Worm (Caenorhabditis elegans): ENCODE results near the gene R05D8.9.
A peak's percentile ranks its signal among the peaks of the same experiment; 100 is the strongest.

R05D8.9 gene

DNA sequence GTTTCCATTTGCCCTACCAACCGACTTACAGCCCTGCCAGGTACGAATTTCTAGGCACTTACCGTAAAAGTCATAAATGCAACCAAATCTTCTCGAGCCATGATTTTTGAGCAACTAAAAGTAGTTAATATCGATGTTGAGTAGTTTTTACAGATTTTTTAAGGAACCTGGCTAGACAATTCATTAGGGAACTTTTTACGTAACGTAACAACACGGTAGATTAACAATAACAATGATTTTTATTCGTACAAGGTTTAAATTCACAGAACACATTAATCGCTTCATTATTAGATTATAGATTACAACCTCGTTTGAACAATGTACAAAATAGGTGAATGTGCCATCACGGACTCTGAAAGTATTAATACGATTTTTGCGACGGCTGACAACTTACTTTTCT is 14.4 kb downstream of the R05D8.9 start, which contains the start of gene srx-26:
srx-26 (minus strand) TSS at position 101 of the 400 bp plus-strand sequence.
- TF ChIP-seq zfh-2 (GFP tag; conservative IDR thresholded peaks at IDR 0.05) (no peak), nfya-2 (GFP tag; IDR thresholded peaks at IDR 0.05) (no peak), mcd-1 (GFP tag; IDR thresholded peaks at IDR 0.05) (no peak), B0035.1 (tag; optimal IDR thresholded peaks at IDR 0.05) (no peak), cebp-1 (GFP tag; IDR thresholded peaks at IDR 0.05) (no peak), cebp-1 (tag; optimal IDR thresholded peaks at IDR 0.05) (no peak), ztf-18 (tag; optimal IDR thresholded peaks at IDR 0.05) (no peak), madf-6 (GFP tag; IDR thresholded peaks at IDR 0.05) (no peak)

DNA sequence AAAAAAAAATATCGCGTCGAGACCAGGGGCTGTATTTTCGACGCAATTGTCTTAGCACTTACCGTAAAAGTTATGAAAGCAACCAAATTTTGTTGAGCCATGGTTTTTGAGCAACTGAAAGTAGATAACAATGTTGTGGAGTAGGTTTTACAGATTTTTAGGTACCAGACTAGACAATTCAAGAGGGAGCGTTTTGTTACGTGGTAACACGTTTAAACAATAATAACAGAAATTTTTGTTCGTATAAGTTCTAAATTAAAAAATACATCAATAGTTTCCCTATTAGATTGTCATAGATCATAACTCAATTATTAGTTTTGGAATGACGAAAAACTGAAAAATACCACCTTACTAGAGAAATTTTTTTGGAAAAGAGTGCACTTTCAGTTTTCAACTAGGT is 17.4 kb downstream of the R05D8.9 start, which contains the start of gene srx-24:
srx-24 (minus strand) TSS at position 101 of the 400 bp plus-strand sequence.
- no peak for TF ChIP-seq K12H6.12 (tag; optimal IDR thresholded peaks at IDR 0.05)
- TF ChIP-seq lir-1 (GFP tag; conservative IDR thresholded peaks at IDR 0.05), result no peak
- no peak for TF ChIP-seq mes-4 (tag; optimal IDR thresholded peaks at IDR 0.05)
- TF ChIP-seq lsl-1 (GFP tag; optimal IDR thresholded peaks at IDR 0.05), result no peak
- TF ChIP-seq hrde-1 (tag; optimal IDR thresholded peaks at IDR 0.05; ENCODE audit: borderline replicate concordance), result no peak
- no peak for TF ChIP-seq gei-17 (GFP tag; optimal IDR thresholded peaks at IDR 0.05)
- TF ChIP-seq efl-1 (GFP tag; optimal IDR thresholded peaks at IDR 0.05), result no peak
- no peak for TF ChIP-seq ets-4 (GFP tag; optimal IDR thresholded peaks at IDR 0.05)
- no peak for TF ChIP-seq ceh-91 (GFP tag; IDR thresholded peaks at IDR 0.05)
- no peak for TF ChIP-seq C06A6.2 (GFP tag; conservative IDR thresholded peaks at IDR 0.05)

DNA sequence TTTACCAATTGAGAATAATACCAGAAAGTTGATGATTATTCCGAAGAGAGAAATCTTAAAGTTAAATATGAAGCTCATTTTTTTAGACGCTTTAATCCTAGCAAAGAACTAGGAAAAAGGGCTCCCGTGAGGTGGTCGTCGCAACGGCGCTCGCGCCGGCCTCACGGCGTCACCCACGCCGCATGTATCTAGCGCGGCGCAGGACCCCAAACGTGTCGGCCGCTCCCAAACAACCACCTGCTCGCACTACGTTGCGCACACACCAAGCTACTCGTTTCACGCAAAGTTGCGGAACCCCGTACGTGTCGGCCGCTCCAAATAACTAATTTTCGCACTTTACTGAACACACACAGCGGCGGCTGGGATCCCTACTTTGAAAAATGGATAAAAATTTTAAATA is 21.0 kb downstream of the R05D8.9 start:
- TF ChIP-seq F49E8.2 (tag; optimal IDR thresholded peaks at IDR 0.05; ENCODE audit: insufficient read depth), result no peak
- TF ChIP-seq rcor-1 (GFP tag; IDR thresholded peaks at IDR 0.05), result no peak
- peak; percentile 65; the same call in 1 of the 2 replicates for TF ChIP-seq egrh-3 (GFP tag; IDR thresholded peaks at IDR 0.05)
- no peak for TF ChIP-seq nhr-80 (tag; optimal IDR thresholded peaks at IDR 0.05)
- 0 out of 2 replicates have a peak, but pooled peaks have one; percentile 28 for TF ChIP-seq nfyb-1 (GFP tag; IDR thresholded peaks at IDR 0.05)
- no peak for TF ChIP-seq snpc-4 (GFP tag; optimal IDR thresholded peaks at IDR 0.05)
- TF ChIP-seq snpc-4 (tag; optimal IDR thresholded peaks at IDR 0.05), result peak in 1 of 4 experiments; percentile 71

DNA sequence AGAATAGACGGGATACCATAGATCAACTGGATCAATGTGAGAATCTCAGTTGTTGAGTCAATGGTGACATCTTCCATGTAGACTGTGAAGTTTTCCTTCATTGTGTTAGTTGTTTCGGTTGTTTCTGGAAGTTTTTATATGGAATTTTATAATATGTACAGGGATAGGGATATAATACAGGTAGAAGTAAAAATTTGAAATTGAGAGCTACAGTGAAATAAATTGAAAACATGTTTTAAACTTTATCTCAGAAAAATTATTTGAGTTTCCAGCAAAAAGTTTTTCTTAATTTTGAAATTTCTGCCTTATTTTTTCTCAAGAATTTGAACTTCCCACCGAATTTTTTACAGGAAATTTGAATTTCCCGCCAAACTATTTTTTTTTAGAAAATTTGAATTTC is 25.1 kb downstream of the R05D8.9 start, which contains the start of gene srg-62:
srg-62 (minus strand) TSS at position 101 of the 400 bp plus-strand sequence.
- TF ChIP-seq ceh-79 (tag; optimal IDR thresholded peaks at IDR 0.05) (no peak), madf-8 (GFP tag; conservative IDR thresholded peaks at IDR 0.05) (no peak), ztf-18 (tag; optimal IDR thresholded peaks at IDR 0.05) (no peak), C06A6.2 (GFP tag; conservative IDR thresholded peaks at IDR 0.05) (no peak), Y53F4B.3 (GFP tag; IDR thresholded peaks at IDR 0.05) (no peak), hlh-26 (GFP tag; conservative IDR thresholded peaks at IDR 0.05) (no peak), ztf-25 (GFP tag; IDR thresholded peaks at IDR 0.05) (no peak), F39B2.1 (GFP tag; IDR thresholded peaks at IDR 0.05) (no peak), mel-28 (tag; optimal IDR thresholded peaks at IDR 0.05; ENCODE audit: borderline replicate concordance) (no peak), egrh-3 (GFP tag; IDR thresholded peaks at IDR 0.05) (no peak), dox-1 (GFP tag; IDR thresholded peaks at IDR 0.05) (no peak), C17E4.6 (GFP tag; IDR thresholded peaks at IDR 0.05) (no peak), lag-1 (GFP tag; IDR thresholded peaks at IDR 0.05) (no peak), F23B12.7 (tag; optimal IDR thresholded peaks at IDR 0.05; ENCODE audit: insufficient read depth) (no peak), nhr-90 (tag; optimal IDR thresholded peaks at IDR 0.05) (no peak)

Data from whole organism, young adult.